Fruit fly (Drosophila melanogaster) whole organism, embryonic: Measurements from ENCODE around the gene CG14913.

ENCODE experiments used
- BEAF-32 ChIP-seq: fragments of 200-800 bp; sonication (Bioruptor generic); optimal IDR thresholded peaks from 3 replicates; lab custom pipeline; 2017; ENCODE audit warnings: missing biosample characterization, missing genetic modification characterization, mild to moderate bottlenecking, moderate library complexity, missing genetic modification reagents
- CG1024 ChIP-seq: fragments of 200-800 bp; sonication (Bioruptor generic); IDR thresholded peaks from 2 replicates; pipeline ENCODE4 v1.3.6; 2022; ENCODE audit warnings: missing biosample characterization, missing genetic modification characterization
- CG12942 ChIP-seq: fragments of 200-800 bp; sonication (Bioruptor generic); optimal IDR thresholded peaks from 3 replicates; lab custom pipeline; 2016; ENCODE audit warnings: missing biosample characterization, missing genetic modification characterization
- CG14710 ChIP-seq: fragments of 200-800 bp; sonication (Bioruptor generic); optimal IDR thresholded peaks from 3 replicates; lab custom pipeline; 2019; ENCODE audit warnings: missing biosample characterization, mild to moderate bottlenecking, missing genetic modification characterization, moderate library complexity
- CG1603 ChIP-seq: fragments of 200-800 bp; sonication (Bioruptor generic); optimal IDR thresholded peaks from 2 replicates; lab custom pipeline; 2019; ENCODE audit warnings: missing biosample characterization, mild to moderate bottlenecking, missing genetic modification characterization, moderate library complexity
- CG17829 ChIP-seq: fragments of 200-800 bp; optimal IDR thresholded peaks from 2 replicates; lab custom pipeline; 2019; ENCODE audit warnings: missing biosample characterization, mild to moderate bottlenecking, missing genetic modification characterization, moderate library complexity
- CG18011 ChIP-seq: fragments of 200-800 bp; sonication (Bioruptor generic); optimal IDR thresholded peaks from 2 replicates; lab custom pipeline; 2017; ENCODE audit warnings: missing biosample characterization, missing genetic modification characterization, mild to moderate bottlenecking, moderate library complexity, missing genotype
- CG18262 ChIP-seq: fragments of 200-800 bp; optimal IDR thresholded peaks from 3 replicates; lab custom pipeline; 2019; ENCODE audit warnings: missing biosample characterization, mild to moderate bottlenecking, missing genetic modification characterization, moderate library complexity
- CG2120 ChIP-seq: fragments of 200-800 bp; sonication (Bioruptor generic); optimal IDR thresholded peaks from 3 replicates; lab custom pipeline; 2016; ENCODE audit warnings: missing biosample characterization, missing genetic modification characterization
- CG2712 ChIP-seq: fragments of 200-800 bp; optimal IDR thresholded peaks from 3 replicates; lab custom pipeline; 2019; ENCODE audit warnings: missing biosample characterization, mild to moderate bottlenecking, missing genetic modification characterization, moderate library complexity
- CG31224 ChIP-seq: fragments of 200-800 bp; sonication (Bioruptor generic); IDR thresholded peaks from 2 replicates; pipeline ENCODE4 v1.3.6; 2022; ENCODE audit warnings: missing biosample characterization, missing genetic modification characterization
- CG32772 ChIP-seq: fragments of 200-800 bp; sonication (Bioruptor generic); IDR thresholded peaks from 2 replicates; pipeline ENCODE4 v1.3.6; 2022; ENCODE audit warnings: missing biosample characterization, missing genetic modification characterization
- CG33213 ChIP-seq: fragments of 200-800 bp; sonication (Bioruptor generic); optimal IDR thresholded peaks from 3 replicates; lab custom pipeline; 2016; ENCODE audit warnings: missing biosample characterization, missing genetic modification characterization
- CG3847 ChIP-seq: fragments of 200-800 bp; sonication (Bioruptor generic); IDR thresholded peaks from 2 replicates; pipeline ENCODE4 v1.3.6; 2022; ENCODE audit warnings: missing biosample characterization, missing genetic modification characterization
- CG3995 ChIP-seq: fragments of 200-800 bp; sonication (Bioruptor generic); optimal IDR thresholded peaks from 3 replicates; lab custom pipeline; 2016; ENCODE audit warnings: missing biosample characterization, missing genetic modification characterization
- CG8924 ChIP-seq: fragments of 200-800 bp; optimal IDR thresholded peaks from 3 replicates; lab custom pipeline; 2019; ENCODE audit warnings: missing biosample characterization, mild to moderate bottlenecking, missing genetic modification characterization, moderate library complexity
- Dref ChIP-seq: fragments of 200-800 bp; sonication (Bioruptor generic); IDR thresholded peaks from 2 replicates; pipeline ENCODE4 v1.3.6; 2022; ENCODE audit warnings: missing biosample characterization, missing genetic modification characterization
- ERR ChIP-seq: fragments of 200-800 bp; sonication (Bioruptor generic); optimal IDR thresholded peaks from 2 replicates; lab custom pipeline; 2016; ENCODE audit warnings: missing biosample characterization, missing genetic modification characterization
- Ets97D ChIP-seq: fragments of 200-800 bp; sonication (Bioruptor generic); optimal IDR thresholded peaks from 3 replicates; lab custom pipeline; 2016; ENCODE audit warnings: missing biosample characterization, missing genetic modification characterization
- Fer1 ChIP-seq: fragments of 200-800 bp; sonication (Bioruptor generic); optimal IDR thresholded peaks from 2 replicates; lab custom pipeline; 2017; ENCODE audit warnings: missing biosample characterization, mild to moderate bottlenecking, missing genetic modification characterization
- HHEX ChIP-seq: fragments of 200-800 bp; sonication (Bioruptor generic); optimal IDR thresholded peaks from 3 replicates; lab custom pipeline; 2017; ENCODE audit warnings: missing biosample characterization, mild to moderate bottlenecking, missing genetic modification characterization, missing genetic modification reagents
- MBD-R2 ChIP-seq: fragments of 200-800 bp; sonication (Bioruptor generic); IDR thresholded peaks from 2 replicates; pipeline ENCODE4 v1.3.6; 2022; ENCODE audit warnings: missing biosample characterization, missing genetic modification characterization
- Max ChIP-seq: fragments of 200-800 bp; sonication (Bioruptor generic); optimal IDR thresholded peaks from 2 replicates; lab custom pipeline; 2016; ENCODE audit warnings: missing biosample characterization, mild to moderate bottlenecking, missing genetic modification characterization
- NC2α ChIP-seq: fragments of 200-800 bp; sonication (Bioruptor generic); optimal IDR thresholded peaks from 2 replicates; lab custom pipeline; 2016; ENCODE audit warnings: missing biosample characterization, missing genetic modification characterization
- NC2β ChIP-seq: fragments of 200-800 bp; sonication (Bioruptor generic); optimal IDR thresholded peaks from 2 replicates; lab custom pipeline; 2016; ENCODE audit warnings: missing biosample characterization, missing genetic modification characterization
- NK7.1 ChIP-seq: fragments of 200-800 bp; sonication (Bioruptor generic); optimal IDR thresholded peaks from 3 replicates; lab custom pipeline; 2016; ENCODE audit warnings: missing biosample characterization, missing genetic modification characterization
- PHDP ChIP-seq: fragments of 200-800 bp; sonication (Bioruptor generic); optimal IDR thresholded peaks from 3 replicates; lab custom pipeline; 2018; ENCODE audit warnings: missing biosample characterization, mild to moderate bottlenecking, missing genetic modification characterization, moderate library complexity
- Side ChIP-seq: fragments of 200-800 bp; sonication (Bioruptor generic); optimal IDR thresholded peaks from 2 replicates; lab custom pipeline; 2016; ENCODE audit warnings: missing biosample characterization, missing genetic modification characterization
- Sin3A ChIP-seq: fragments of >200 bp; optimal IDR thresholded peaks from 2 replicates; lab custom pipeline; 2018
- Sry-δ ChIP-seq: fragments of 200-800 bp; sonication (Bioruptor generic); optimal IDR thresholded peaks from 2 replicates; lab custom pipeline; 2016; ENCODE audit warnings: missing biosample characterization, missing genetic modification characterization
- Vsx1 ChIP-seq: fragments of 200-800 bp; sonication (Bioruptor generic); optimal IDR thresholded peaks from 2 replicates; lab custom pipeline; 2017; ENCODE audit warnings: missing biosample characterization, mild to moderate bottlenecking, missing genetic modification characterization, missing genetic modification reagents
- Xrp1 ChIP-seq: fragments of 200-800 bp; sonication (Bioruptor generic); IDR thresholded peaks from 2 replicates; pipeline ENCODE4 v1.3.6; 2022; ENCODE audit warnings: missing biosample characterization, missing genetic modification characterization
- YL-1 ChIP-seq: fragments of 200-800 bp; sonication (Bioruptor generic); optimal IDR thresholded peaks from 3 replicates; lab custom pipeline; 2017; ENCODE audit warnings: missing biosample characterization, mild to moderate bottlenecking, missing genetic modification characterization
- amos ChIP-seq: fragments of 200-800 bp; sonication (Bioruptor generic); IDR thresholded peaks from 2 replicates; pipeline ENCODE4 v1.3.6; 2022; ENCODE audit warnings: missing biosample characterization, missing genetic modification characterization; ENCODE audit not compliant: partially characterized antibody
- br ChIP-seq: fragments of >200 bp; optimal IDR thresholded peaks from 2 replicates; lab custom pipeline; 2017
- caup ChIP-seq: fragments of 200-800 bp; sonication (Bioruptor generic); optimal IDR thresholded peaks from 3 replicates; lab custom pipeline; 2017; ENCODE audit warnings: missing biosample characterization, mild to moderate bottlenecking, missing genetic modification characterization, moderate library complexity; ENCODE audit not compliant: severe bottlenecking
- gem ChIP-seq: fragments of 200-800 bp; sonication (Bioruptor generic); optimal IDR thresholded peaks from 2 replicates; lab custom pipeline; 2019; ENCODE audit warnings: missing biosample characterization, mild to moderate bottlenecking, missing genetic modification characterization, moderate library complexity
- hb ChIP-seq: fragments of 200-800 bp; sonication (Bioruptor generic); IDR thresholded peaks from 3 replicates; pipeline ENCODE4 v1.3.6; 2022; ENCODE audit warnings: missing biosample characterization, missing genetic modification characterization; ENCODE audit not compliant: partially characterized antibody
- hkb ChIP-seq, 2 experiments: fragments of 200-800 bp in 1 of 2; fragments of >200 bp in 1 of 2; sonication (Bioruptor generic) in 1 of 2; IDR thresholded peaks in 1 of 2; optimal IDR thresholded peaks in 1 of 2; 2 replicates each; pipeline versions ENCODE4 v1.3.6 to Lab custom; 2017 to 2022; ENCODE audit warnings: missing biosample characterization in 1 of 2, missing genetic modification characterization in 1 of 2
- insv ChIP-seq, 2 experiments: fragments of 200-800 bp; sonication (Bioruptor generic); optimal IDR thresholded peaks; 3 replicates each; lab custom pipeline; 2016 to 2018; ENCODE audit warnings: missing biosample characterization in 2 of 2, missing genetic modification characterization in 2 of 2
- inv ChIP-seq: fragments of 200-800 bp; sonication (Bioruptor generic); IDR thresholded peaks from 2 replicates; pipeline ENCODE4 v1.3.6; 2022; ENCODE audit warnings: missing biosample characterization, missing genetic modification characterization; ENCODE audit not compliant: partially characterized antibody
- kni ChIP-seq: fragments of 200-800 bp; sonication (Bioruptor generic); optimal IDR thresholded peaks from 3 replicates; lab custom pipeline; 2017; ENCODE audit warnings: mild to moderate bottlenecking, missing biosample characterization, missing genetic modification reagents, missing genetic modification characterization
- knrl ChIP-seq: fragments of 200-800 bp; sonication (Bioruptor generic); IDR thresholded peaks from 3 replicates; pipeline ENCODE4 v1.3.6; 2022; ENCODE audit warnings: missing biosample characterization, missing genetic modification characterization; ENCODE audit not compliant: partially characterized antibody
- lab ChIP-seq: fragments of 200-800 bp; sonication (Bioruptor generic); optimal IDR thresholded peaks from 3 replicates; lab custom pipeline; 2017; ENCODE audit warnings: missing biosample characterization, missing genetic modification characterization, mild to moderate bottlenecking, moderate library complexity, missing genetic modification reagents
- otp ChIP-seq: fragments of 200-800 bp; sonication (Bioruptor generic); IDR thresholded peaks from 3 replicates; pipeline ENCODE4, ENCODE4 v1.3.6; 2022; ENCODE audit warnings: missing biosample characterization, missing genetic modification characterization
- sc ChIP-seq, 3 experiments: fragments of >200 bp in 2 of 3; fragments of 200-800 bp in 1 of 3; sonication (Bioruptor generic) in 1 of 3; optimal IDR thresholded peaks; 2 replicates in 2 of 3; 3 replicates in 1 of 3; lab custom pipeline; 2017; ENCODE audit warnings: mild to moderate bottlenecking in 1 of 3, missing biosample characterization in 1 of 3, missing genetic modification characterization in 1 of 3, missing genetic modification reagents in 1 of 3
- scrt ChIP-seq: fragments of 200-800 bp; sonication (Bioruptor generic); optimal IDR thresholded peaks from 2 replicates; lab custom pipeline; 2018; ENCODE audit warnings: missing biosample characterization, mild to moderate bottlenecking, missing genetic modification characterization, moderate library complexity
- shn ChIP-seq: fragments of 200-800 bp; sonication (Bioruptor generic); optimal IDR thresholded peaks from 3 replicates; lab custom pipeline; 2016; ENCODE audit warnings: missing biosample characterization, missing genetic modification characterization
- toy ChIP-seq: fragments of 200-800 bp; sonication (Bioruptor generic); IDR thresholded peaks from 2 replicates; pipeline ENCODE4 v1.3.6; 2022; ENCODE audit warnings: missing biosample characterization, missing genetic modification characterization
- zen2 ChIP-seq: fragments of 200-800 bp; sonication (Bioruptor generic); IDR thresholded peaks from 3 replicates; pipeline ENCODE4 v1.3.6; 2022; ENCODE audit warnings: missing biosample characterization, missing genetic modification characterization; ENCODE audit not compliant: partially characterized antibody

CG14913 gene

DNA sequence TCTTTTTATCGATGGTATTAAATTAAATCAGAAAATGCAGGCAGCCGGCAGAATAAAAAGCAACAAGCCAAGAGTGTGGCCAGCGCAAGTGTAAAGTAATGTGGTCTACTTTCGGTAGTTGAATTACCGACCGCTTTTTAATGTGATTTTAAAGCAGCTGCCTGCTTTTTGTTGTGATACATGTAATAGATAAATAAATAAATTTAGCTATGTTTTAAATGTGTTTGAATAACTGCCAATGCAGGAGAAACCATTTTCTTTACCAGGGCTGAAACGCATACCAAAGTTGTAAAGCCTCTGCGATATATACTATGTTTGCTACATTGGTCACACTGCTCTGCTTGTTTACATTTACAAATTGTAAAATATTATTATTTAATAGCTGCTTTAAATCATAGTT lies 46.7 kb upstream of the CG14913 start, which contains the start of the genes Tmem214 and YL-1 (continued):
- peak; percentile 20 for TF ChIP-seq gem (tag; lab: Kevin White, UChicago)
- peak; percentile 17 for TF ChIP-seq CG3995 (GFP tag; lab: Kevin White, UChicago)
- TF ChIP-seq Ets97D: peak; percentile 41
- TF ChIP-seq knrl: peak; percentile 68
- TF ChIP-seq amos (GFP tag; lab: Robert Waterston, UW): peak; percentile 51
- peak; percentile 93 for TF ChIP-seq scrt
- no peak for TF ChIP-seq CG1024
- peak; percentile 39 for TF ChIP-seq CG8924 (tag; lab: Kevin White, UChicago)
- peak; percentile 87 for TF ChIP-seq MBD-R2 (GFP tag; lab: Robert Waterston, UW)
- peak; percentile 88 for TF ChIP-seq kni (GFP tag; lab: Kevin White, UChicago)
- TF ChIP-seq Dref (GFP tag; lab: Robert Waterston, UW): no peak; the same call in 1 of the 2 replicates
- peak; percentile 48; the same call in 1 of the 2 replicates for TF ChIP-seq inv
- peak; percentile 98 for TF ChIP-seq YL-1 (GFP tag; lab: Kevin White, UChicago)
- TF ChIP-seq shn (GFP tag; lab: Kevin White, UChicago): no peak
- peak; percentile 15 for TF ChIP-seq Fer1
- TF ChIP-seq CG32772 (GFP tag; lab: Robert Waterston, UW): no peak
- TF ChIP-seq CG18011 (GFP tag; lab: Kevin White, UChicago): no peak
- peak; percentile 64 for TF ChIP-seq CG14710 (tag; lab: Kevin White, UChicago)
- TF ChIP-seq CG33213 (GFP tag; lab: Kevin White, UChicago): peak; percentile 10
- peak; percentile 29 for TF ChIP-seq Sry-δ
- no peak for TF ChIP-seq sc (optimal IDR thresholded peaks at IDR 0.05; lab: Kevin White, UChicago)
- TF ChIP-seq sc (GFP tag; optimal IDR thresholded peaks at IDR 0.05; lab: Kevin White, UChicago): no peak
- no peak for TF ChIP-seq Vsx1 (GFP tag; lab: Kevin White, UChicago)
- TF ChIP-seq PHDP (tag; lab: Kevin White, UChicago): peak; percentile 4
- TF ChIP-seq HHEX (GFP tag; lab: Kevin White, UChicago): no peak
- no peak for TF ChIP-seq NC2α
- no peak for TF ChIP-seq CG31224 (GFP tag; lab: Robert Waterston, UW)
- TF ChIP-seq NK7.1: no peak
- no peak for TF ChIP-seq Xrp1 (GFP tag; lab: Robert Waterston, UW)
- peak; percentile 79 for TF ChIP-seq BEAF-32 (GFP tag; lab: Kevin White, UChicago)
- TF ChIP-seq CG1603: peak; percentile 38
- TF ChIP-seq CG17829 (tag; lab: Kevin White, UChicago): peak; percentile 45
- TF ChIP-seq CG2712 (tag; lab: Kevin White, UChicago): peak; percentile 44
- peak; percentile 69 for TF ChIP-seq Sin3A (lab: Kevin White, UChicago)
- no peak for TF ChIP-seq hkb (optimal IDR thresholded peaks at IDR 0.05; lab: Kevin White, UChicago)
- no peak for TF ChIP-seq hkb (GFP tag; IDR thresholded peaks at IDR 0.05; lab: Robert Waterston, UW)
- peak; percentile 38 for TF ChIP-seq Max (GFP tag; lab: Kevin White, UChicago)
- TF ChIP-seq zen2 (GFP tag; lab: Robert Waterston, UW): no peak
- TF ChIP-seq CG12942 (GFP tag; lab: Kevin White, UChicago): no peak
- no peak for TF ChIP-seq Side (GFP tag; lab: Kevin White, UChicago)
- TF ChIP-seq CG3847 (GFP tag; lab: Robert Waterston, UW): peak; percentile 59
- no peak for TF ChIP-seq br (lab: Kevin White, UChicago)
- TF ChIP-seq hb: no peak
- TF ChIP-seq toy (GFP tag; lab: Robert Waterston, UW): no peak
- TF ChIP-seq insv (GFP tag; optimal IDR thresholded peaks at IDR 0.05; lab: Kevin White, UChicago): peak in 1 of 2 experiments; percentile 10
- TF ChIP-seq lab (GFP tag; lab: Kevin White, UChicago): no peak
- TF ChIP-seq CG2120 (GFP tag; lab: Kevin White, UChicago): peak; percentile 6
- no peak for TF ChIP-seq caup (GFP tag; lab: Kevin White, UChicago)
- no peak for TF ChIP-seq ERR (GFP tag; lab: Kevin White, UChicago)
- peak; percentile 3 for TF ChIP-seq CG18262 (tag; lab: Kevin White, UChicago)
- no peak for TF ChIP-seq otp (GFP tag; lab: Robert Waterston, UW)
- peak; percentile 1 for TF ChIP-seq NC2β (GFP tag; lab: Kevin White, UChicago)
